Fruit fly (Drosophila melanogaster): Measurements from ENCODE around the gene Plzf.

The Plzf gene

dm6 chr2L:12045941-12046855 is 2.5 kb downstream of the Plzf start, which contains the start of gene CG6770:
TSS of gene CG6770 (minus strand) at chr2L:12046118.
- TF ChIP-seq EcR (GFP tag; optimal IDR thresholded peaks at IDR 0.05) (peak in 1 of 2 experiments; percentile 33), Dll (optimal IDR thresholded peaks at IDR 0.05) (no peak), psq (optimal IDR thresholded peaks at IDR 0.05) (no peak), CG8478 (optimal IDR thresholded peaks at IDR 0.05) (no peak)

- TF ChIP-seq EcR (GFP tag; optimal IDR thresholded peaks at IDR 0.05) (peak in 1 of 2 experiments; percentile 42), psq (optimal IDR thresholded peaks at IDR 0.05) (no peak), pan (optimal IDR thresholded peaks at IDR 0.05) (no peak), Dll (optimal IDR thresholded peaks at IDR 0.05) (no peak)
Measured at dm6 chr2L:12045578-12045940, 3.2 kb downstream of the Plzf start.

DNA sequence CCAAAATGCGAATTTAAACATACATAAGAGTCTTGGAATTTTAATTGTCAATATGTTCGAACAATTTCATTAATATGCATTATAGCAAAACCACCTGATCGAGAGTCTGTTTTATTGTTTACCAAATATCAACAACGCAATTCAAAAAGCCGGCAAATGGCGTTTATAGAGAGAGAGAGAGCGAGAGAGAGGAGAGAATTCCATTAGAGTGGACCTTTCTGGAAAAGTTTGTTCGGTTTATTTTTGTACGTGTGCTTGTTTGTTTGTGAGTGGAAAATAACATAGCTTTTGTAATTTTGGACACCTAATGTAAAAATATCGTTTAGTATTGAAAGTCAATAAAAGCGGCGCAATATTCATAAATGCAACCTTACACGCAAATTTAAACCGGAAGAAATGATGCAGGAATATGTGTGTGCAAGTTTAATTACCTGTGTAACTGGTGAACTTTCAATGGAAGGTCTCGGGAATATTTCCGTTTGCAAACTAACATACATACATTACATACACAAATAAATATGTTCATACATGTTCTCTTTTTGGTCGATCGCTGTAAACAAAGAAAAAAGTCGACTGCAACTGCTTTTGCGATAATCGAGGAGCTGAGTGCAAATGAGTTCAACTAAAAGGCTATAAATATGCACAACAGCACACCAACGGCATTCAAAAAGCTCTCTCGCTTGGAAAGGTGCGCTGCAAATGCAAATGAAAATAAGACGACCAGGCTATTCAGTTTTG is 3.9 kb downstream of the Plzf start, which contains the start of gene CG6785:
TSS of gene CG6785 (minus strand) at position 588 of the 738 bp plus-strand sequence.
- TF ChIP-seq usp (GFP tag; optimal IDR thresholded peaks at IDR 0.05) (no peak), CG8478 (optimal IDR thresholded peaks at IDR 0.05) (no peak), EcR (GFP tag; optimal IDR thresholded peaks at IDR 0.05) (no peak), Dll (optimal IDR thresholded peaks at IDR 0.05) (no peak), psq (optimal IDR thresholded peaks at IDR 0.05) (no peak), pan (optimal IDR thresholded peaks at IDR 0.05) (no peak)

dm6 chr2L:12040510-12040909 is 8.2 kb downstream of the Plzf start, which contains the start of gene CG6766:
TSS of gene CG6766 (minus strand) at chr2L:12040689.
- TF ChIP-seq usp (GFP tag; optimal IDR thresholded peaks at IDR 0.05) (no peak), psq (optimal IDR thresholded peaks at IDR 0.05) (no peak), Dll (optimal IDR thresholded peaks at IDR 0.05) (no peak), EcR (GFP tag; optimal IDR thresholded peaks at IDR 0.05) (no peak), CG8478 (optimal IDR thresholded peaks at IDR 0.05) (no peak), pan (optimal IDR thresholded peaks at IDR 0.05) (no peak)

- TF ChIP-seq CG8478 (optimal IDR thresholded peaks at IDR 0.05) (no peak), usp (GFP tag; optimal IDR thresholded peaks at IDR 0.05) (no peak), pan (optimal IDR thresholded peaks at IDR 0.05) (no peak), EcR (GFP tag; optimal IDR thresholded peaks at IDR 0.05) (no peak), Dll (optimal IDR thresholded peaks at IDR 0.05) (no peak), psq (optimal IDR thresholded peaks at IDR 0.05) (no peak)
Measured at dm6 chr2L:12038177-12038581, 10.5 kb downstream of the Plzf start, which contains the start of gene Tom70. TSS of gene Tom70 (minus strand) at chr2L:12038511.

DNA sequence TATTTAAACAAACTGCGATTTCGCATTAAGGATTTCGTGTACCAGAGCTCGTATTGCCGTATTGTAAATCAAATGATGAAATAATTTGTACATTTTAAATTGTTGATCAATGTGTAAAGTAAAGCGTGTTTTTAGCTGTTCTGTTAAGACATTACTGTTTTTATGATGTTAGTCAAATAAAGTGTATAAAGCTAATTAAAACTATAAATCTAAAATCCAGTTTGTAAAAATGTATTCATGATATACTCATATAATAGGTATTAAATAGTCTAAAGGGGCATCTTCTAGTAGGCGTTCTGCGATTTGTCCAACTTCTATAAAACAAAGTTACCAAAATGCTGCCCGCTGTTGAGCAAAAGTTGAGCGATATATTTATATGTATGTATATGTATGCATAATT is 14.8 kb downstream of the Plzf start, which contains the start of gene CG18788:
TSS of gene CG18788 (plus strand) at position 301 of the 400 bp plus-strand sequence.
- TF ChIP-seq usp (GFP tag; optimal IDR thresholded peaks at IDR 0.05) (no peak), pan (optimal IDR thresholded peaks at IDR 0.05) (no peak), psq (optimal IDR thresholded peaks at IDR 0.05) (no peak), Dll (optimal IDR thresholded peaks at IDR 0.05) (no peak), CG8478 (optimal IDR thresholded peaks at IDR 0.05) (no peak), EcR (GFP tag; optimal IDR thresholded peaks at IDR 0.05) (no peak)

DNA sequence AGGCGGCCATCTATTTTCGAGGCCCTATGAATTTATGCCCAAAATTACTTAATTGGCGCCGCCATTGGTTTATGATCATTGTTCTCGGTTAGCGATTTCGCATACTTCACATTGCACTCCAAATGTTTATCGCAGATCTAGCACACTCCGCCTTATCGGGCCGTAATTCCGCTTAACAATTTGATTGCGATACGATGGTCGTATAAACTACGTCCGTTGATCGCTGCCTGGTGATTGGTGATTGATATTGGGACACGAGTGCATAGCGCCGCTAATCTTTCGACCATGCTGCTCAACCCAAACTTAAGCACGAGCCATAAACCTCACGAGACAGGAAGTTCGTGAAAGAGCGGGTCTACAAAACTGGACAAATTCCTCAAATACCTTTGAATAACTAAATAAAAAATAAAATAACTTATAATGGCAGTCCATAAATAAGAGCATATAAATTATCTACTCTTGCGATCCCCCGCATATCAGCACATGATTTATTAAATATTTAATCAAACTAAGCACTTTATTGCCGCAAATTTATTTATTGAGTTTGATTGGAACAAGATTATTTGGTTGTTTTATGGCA is 18.1 kb downstream of the Plzf start:
- no peak for TF ChIP-seq EcR (GFP tag; optimal IDR thresholded peaks at IDR 0.05)
- TF ChIP-seq pan (optimal IDR thresholded peaks at IDR 0.05) = no peak

dm6 chr2L:12029594-12030197 is 19.0 kb downstream of the Plzf start:
- no peak for TF ChIP-seq pan (optimal IDR thresholded peaks at IDR 0.05)
- no peak for TF ChIP-seq Dll (optimal IDR thresholded peaks at IDR 0.05)
- TF ChIP-seq CG8478 (optimal IDR thresholded peaks at IDR 0.05) = no peak
- TF ChIP-seq usp (GFP tag; optimal IDR thresholded peaks at IDR 0.05) = no peak
- TF ChIP-seq EcR (GFP tag; optimal IDR thresholded peaks at IDR 0.05) = no peak
- TF ChIP-seq psq (optimal IDR thresholded peaks at IDR 0.05) = no peak

DNA sequence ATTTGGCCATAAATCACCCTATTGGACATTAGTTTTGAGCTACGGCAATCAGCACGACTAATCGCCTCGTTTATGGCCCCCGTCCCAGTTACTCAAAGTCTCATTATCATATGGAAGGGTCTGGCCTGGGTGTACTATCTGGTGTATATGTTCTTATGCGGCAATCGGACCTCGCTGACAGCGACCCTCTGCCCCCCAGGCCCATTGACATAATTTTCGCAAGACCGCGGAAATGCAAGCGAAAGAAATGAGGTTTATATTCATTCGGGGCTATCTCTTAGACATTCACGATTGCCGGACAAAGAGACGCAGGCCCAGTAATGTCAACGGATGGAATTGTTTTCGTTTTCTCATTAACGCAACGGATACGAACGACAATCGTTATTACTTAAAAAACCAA is 19.9 kb downstream of the Plzf start:
- TF ChIP-seq usp (GFP tag; optimal IDR thresholded peaks at IDR 0.05) (no peak), psq (optimal IDR thresholded peaks at IDR 0.05) (no peak)

DNA sequence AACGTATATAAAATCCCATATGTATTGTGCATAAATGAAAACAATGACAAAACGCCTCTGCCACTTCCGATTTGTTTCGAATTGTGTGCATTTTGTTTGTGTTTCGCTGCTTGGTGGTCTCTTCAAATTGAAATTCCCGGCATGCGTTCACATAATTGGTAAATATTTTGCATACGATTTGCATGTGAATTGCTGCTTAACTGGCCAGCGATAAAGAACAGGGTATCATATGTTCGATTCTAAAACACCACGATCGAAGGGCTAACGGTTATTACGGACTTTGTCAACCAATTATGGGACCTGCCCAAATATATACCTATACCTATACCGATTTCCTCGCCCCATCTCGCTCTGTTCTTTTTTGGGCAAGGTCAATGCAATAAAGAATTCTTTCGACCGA is 20.6 kb downstream of the Plzf start:
- no peak for TF ChIP-seq EcR (GFP tag; optimal IDR thresholded peaks at IDR 0.05)
- TF ChIP-seq pan (optimal IDR thresholded peaks at IDR 0.05) = no peak
- TF ChIP-seq Dll (optimal IDR thresholded peaks at IDR 0.05) = no peak
- TF ChIP-seq usp (GFP tag; optimal IDR thresholded peaks at IDR 0.05) = no peak
- TF ChIP-seq CG8478 (optimal IDR thresholded peaks at IDR 0.05) = no peak
- no peak for TF ChIP-seq psq (optimal IDR thresholded peaks at IDR 0.05)

DNA sequence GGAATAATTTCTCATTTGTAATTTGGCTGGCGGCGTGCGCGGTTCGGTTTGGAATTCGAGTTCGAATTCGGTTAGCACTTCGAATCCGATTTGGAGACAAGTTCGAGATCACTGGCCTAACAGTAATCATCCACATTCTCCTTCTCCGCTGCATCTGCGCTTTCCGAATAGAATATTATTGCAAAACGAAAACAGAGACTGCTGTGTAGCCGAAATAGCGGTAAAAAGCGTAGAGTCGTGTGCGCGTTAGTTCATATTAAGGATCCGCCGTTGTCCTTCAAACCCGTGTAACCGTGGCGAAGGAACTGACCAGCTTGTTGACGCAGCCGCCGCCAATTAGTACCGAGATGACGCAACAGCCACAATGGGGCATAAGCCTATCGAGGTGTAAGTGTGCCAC is 21.3 kb downstream of the Plzf start, which contains the start of gene dmGlut:
TSS of gene dmGlut (plus strand) at position 4 of the 400 bp plus-strand sequence.
- TF ChIP-seq CG8478 (optimal IDR thresholded peaks at IDR 0.05) = no peak
- no peak for TF ChIP-seq EcR (GFP tag; optimal IDR thresholded peaks at IDR 0.05)
- no peak for TF ChIP-seq pan (optimal IDR thresholded peaks at IDR 0.05)
- no peak for TF ChIP-seq psq (optimal IDR thresholded peaks at IDR 0.05)
- TF ChIP-seq Dll (optimal IDR thresholded peaks at IDR 0.05) = no peak
- TF ChIP-seq usp (GFP tag; optimal IDR thresholded peaks at IDR 0.05) = no peak
